Worm (Caenorhabditis elegans): ENCODE results near the gene gcn-1.

The gcn-1 gene

DNA sequence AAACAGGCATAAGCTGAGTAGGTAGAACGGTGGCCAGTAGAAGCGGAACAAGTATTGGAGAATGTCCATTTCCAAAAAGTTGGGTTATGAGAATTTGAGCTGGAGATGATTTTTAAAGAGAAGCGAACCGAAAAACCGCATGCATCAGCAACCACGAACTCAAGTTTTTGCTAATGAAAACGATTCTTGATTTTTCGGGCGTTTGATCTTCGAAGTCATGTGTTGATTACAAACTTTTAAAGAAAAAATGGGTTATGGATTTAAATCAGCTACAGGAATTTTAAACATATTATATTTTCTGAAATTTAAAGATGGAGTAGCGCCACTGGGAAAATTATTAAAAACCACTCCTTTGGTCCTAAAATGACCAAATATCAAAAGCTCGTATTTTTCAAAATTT lies 72.2 kb downstream of the gcn-1 start, which contains the start of gene srd-65:
Gene srd-65, minus strand, starts transcription at position 101 of the 400 bp plus-strand sequence.
- TF ChIP-seq pag-3 (tag; optimal IDR thresholded peaks at IDR 0.05; ENCODE audit: borderline replicate concordance): no peak
- TF ChIP-seq fax-1 (tag; optimal IDR thresholded peaks at IDR 0.05): no peak
- no peak for TF ChIP-seq rnt-1 (tag; optimal IDR thresholded peaks at IDR 0.05)
- TF ChIP-seq che-1 (tag; optimal IDR thresholded peaks at IDR 0.05): no peak
- no peak for TF ChIP-seq fkh-10 (GFP tag; optimal IDR thresholded peaks at IDR 0.05)
- TF ChIP-seq unc-55 (GFP tag; optimal IDR thresholded peaks at IDR 0.05): no peak
- no peak for TF ChIP-seq ceh-31 (tag; optimal IDR thresholded peaks at IDR 0.05)
- no peak for TF ChIP-seq ets-4 (tag; optimal IDR thresholded peaks at IDR 0.05)
- no peak for TF ChIP-seq tbx-7 (tag; optimal IDR thresholded peaks at IDR 0.05)
- TF ChIP-seq Y22D7AL.16 (tag; optimal IDR thresholded peaks at IDR 0.05): no peak
- TF ChIP-seq mec-3 (tag; optimal IDR thresholded peaks at IDR 0.05; ENCODE audit: borderline replicate concordance): no peak
- TF ChIP-seq lin-11 (tag; optimal IDR thresholded peaks at IDR 0.05): no peak
- TF ChIP-seq nhr-232 (tag; optimal IDR thresholded peaks at IDR 0.05): no peak
- TF ChIP-seq ceh-2 (tag; optimal IDR thresholded peaks at IDR 0.05): no peak
- no peak for TF ChIP-seq ceh-24 (tag; optimal IDR thresholded peaks at IDR 0.05)
- no peak for TF ChIP-seq odd-2 (tag; optimal IDR thresholded peaks at IDR 0.05)
- TF ChIP-seq sox-4 (tag; optimal IDR thresholded peaks at IDR 0.05): no peak

DNA sequence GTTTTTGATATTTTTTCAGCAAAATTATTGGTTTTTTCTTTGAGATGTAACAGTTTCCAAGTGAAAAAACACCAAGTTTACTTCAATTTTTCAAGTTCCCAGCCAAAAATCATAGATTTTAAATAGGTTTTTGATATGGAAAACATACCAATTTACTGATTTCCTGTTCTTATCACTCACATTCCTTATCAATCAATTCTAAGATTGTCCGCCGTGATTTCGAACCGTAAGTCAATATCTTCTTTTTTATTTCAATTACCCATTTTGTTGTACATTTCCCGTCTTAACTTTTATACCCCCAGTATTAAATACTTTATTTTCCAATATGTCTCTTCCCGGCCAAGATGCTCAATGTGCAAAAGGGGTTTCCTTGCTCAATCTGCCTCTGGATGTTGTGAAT lies 72.7 kb downstream of the gcn-1 start, which contains the start of gene fbxa-38:
Gene fbxa-38, plus strand, starts transcription at position 195 of the 400 bp plus-strand sequence.
- TF ChIP-seq elt-2 (tag; optimal IDR thresholded peaks at IDR 0.05) (peak; percentile 11), lim-6 (tag; optimal IDR thresholded peaks at IDR 0.05) (no peak)

ce11 chrIII:2227407-2227806 lies 75.7 kb downstream of the gcn-1 start, which contains the start of gene fbxa-62:
Gene fbxa-62 (plus strand): TSS chrIII:2227707.
- no peak for TF ChIP-seq elt-2 (tag; optimal IDR thresholded peaks at IDR 0.05)
- no peak for TF ChIP-seq ceh-18 (tag; optimal IDR thresholded peaks at IDR 0.05)
- no peak for TF ChIP-seq ceh-45 (GFP tag; IDR thresholded peaks at IDR 0.05)
- TF ChIP-seq ets-4 (tag; optimal IDR thresholded peaks at IDR 0.05): no peak
- no peak for TF ChIP-seq tbx-2 (tag; optimal IDR thresholded peaks at IDR 0.05)
- TF ChIP-seq Y22D7AL.16 (tag; optimal IDR thresholded peaks at IDR 0.05): no peak
- no peak for TF ChIP-seq fkh-10 (GFP tag; optimal IDR thresholded peaks at IDR 0.05)
- TF ChIP-seq pag-3 (tag; optimal IDR thresholded peaks at IDR 0.05; ENCODE audit: borderline replicate concordance): no peak
- no peak for TF ChIP-seq odd-2 (tag; optimal IDR thresholded peaks at IDR 0.05)
- no peak for TF ChIP-seq nhr-11 (tag; optimal IDR thresholded peaks at IDR 0.05)
- TF ChIP-seq sox-2 (GFP tag; IDR thresholded peaks at IDR 0.05): no peak
- no peak for TF ChIP-seq pros-1 (tag; optimal IDR thresholded peaks at IDR 0.05)
- no peak for TF ChIP-seq pax-1 (tag; optimal IDR thresholded peaks at IDR 0.05)
- no peak for TF ChIP-seq unc-42 (tag; optimal IDR thresholded peaks at IDR 0.05)

DNA sequence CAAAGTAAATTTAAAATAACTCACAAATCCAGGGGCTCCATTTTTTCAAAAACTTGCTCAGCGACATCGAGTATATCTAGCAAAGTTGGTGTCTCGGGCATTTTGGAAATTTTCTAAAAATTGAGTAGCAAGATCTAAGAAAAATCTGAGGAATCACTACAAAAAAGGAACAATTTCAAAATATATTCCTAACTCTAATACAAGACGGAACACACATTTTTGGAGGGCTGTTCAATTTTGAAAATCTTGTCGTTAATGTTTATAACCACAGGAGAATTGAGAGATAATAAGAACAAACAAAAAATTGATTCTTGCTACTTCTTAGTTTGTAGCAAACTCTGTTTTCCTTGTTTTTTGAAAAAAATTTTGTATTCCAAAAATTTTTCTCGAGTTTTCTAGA lies 80.6 kb downstream of the gcn-1 start, which contains the start of gene fbxa-47:
Gene fbxa-47, minus strand, starts transcription at position 101 of the 400 bp plus-strand sequence.
- TF ChIP-seq ref-2 (tag; optimal IDR thresholded peaks at IDR 0.05) (no peak), pros-1 (tag; optimal IDR thresholded peaks at IDR 0.05) (no peak)

- peak; percentile 74 for TF ChIP-seq elt-2 (tag; optimal IDR thresholded peaks at IDR 0.05)
- TF ChIP-seq C38D4.7 (GFP tag; optimal IDR thresholded peaks at IDR 0.05): no peak
- TF ChIP-seq ref-2 (tag; optimal IDR thresholded peaks at IDR 0.05): no peak
Measured at ce11 chrIII:2233399-2233798, 81.7 kb downstream of the gcn-1 start.

- no peak for TF ChIP-seq pha-2 (tag; optimal IDR thresholded peaks at IDR 0.05)
- TF ChIP-seq zip-5 (tag; optimal IDR thresholded peaks at IDR 0.05): no peak
- TF ChIP-seq T23F11.4 (GFP tag; optimal IDR thresholded peaks at IDR 0.05): no peak
- TF ChIP-seq hlh-30 (tag; optimal IDR thresholded peaks at IDR 0.05; ENCODE audit: insufficient read depth): peak; percentile 65
- no peak for TF ChIP-seq ceh-18 (tag; optimal IDR thresholded peaks at IDR 0.05)
- peak; percentile 33 for TF ChIP-seq ceh-31 (tag; optimal IDR thresholded peaks at IDR 0.05)
- TF ChIP-seq elt-4 (tag; optimal IDR thresholded peaks at IDR 0.05): no peak
- TF ChIP-seq ref-2 (tag; optimal IDR thresholded peaks at IDR 0.05): peak; percentile 67
- TF ChIP-seq fax-1 (tag; optimal IDR thresholded peaks at IDR 0.05): no peak
- TF ChIP-seq tbx-2 (tag; optimal IDR thresholded peaks at IDR 0.05): peak; percentile 53
Measured at ce11 chrIII:2234192-2234934, 82.6 kb downstream of the gcn-1 start, which contains the start of gene C39B5.2. Gene C39B5.2 (plus strand): TSS chrIII:2234884.
